Fruit fly (Drosophila melanogaster) whole organism, embryonic: ENCODE results near the gene Pld3.
A peak's percentile ranks its signal among the peaks of the same experiment; 100 is the strongest.

Experiments used
- C15 ChIP-seq: fragments of 200-800 bp; sonication (Bioruptor generic); IDR thresholded peaks from 3 replicates; pipeline ENCODE4 v1.3.6; 2022; ENCODE audit warnings: missing biosample characterization, missing genetic modification characterization
- CG1024 ChIP-seq: fragments of 200-800 bp; sonication (Bioruptor generic); IDR thresholded peaks from 2 replicates; pipeline ENCODE4 v1.3.6; 2022; ENCODE audit warnings: missing biosample characterization, missing genetic modification characterization
- CG10366 ChIP-seq: fragments of 200-800 bp; sonication (Bioruptor generic); IDR thresholded peaks from 2 replicates; pipeline ENCODE4 v1.3.6; 2022; ENCODE audit warnings: missing biosample characterization, missing genetic modification characterization
- CG11456 ChIP-seq: fragments of 200-800 bp; sonication (Bioruptor generic); IDR thresholded peaks from 3 replicates; pipeline ENCODE4 v1.3.6; 2022; ENCODE audit warnings: missing biosample characterization, missing genetic modification characterization
- CG14441 ChIP-seq: fragments of 200-800 bp; sonication (Bioruptor generic); IDR thresholded peaks from 2 replicates; pipeline ENCODE4 v1.3.6; 2022; ENCODE audit warnings: missing biosample characterization, missing genetic modification characterization
- CG14667 ChIP-seq: fragments of 200-800 bp; sonication (Bioruptor generic); IDR thresholded peaks from 2 replicates; pipeline ENCODE4 v1.3.6; 2022; ENCODE audit warnings: missing biosample characterization, missing genetic modification characterization
- CG16779 ChIP-seq: fragments of 200-800 bp; sonication (Bioruptor generic); IDR thresholded peaks from 2 replicates; pipeline ENCODE4 v1.3.6; 2022; ENCODE audit warnings: missing biosample characterization, missing genetic modification characterization
- CG16813 ChIP-seq: fragments of 200-800 bp; sonication (Bioruptor generic); IDR thresholded peaks from 3 replicates; pipeline ENCODE4 v1.3.6; 2022; ENCODE audit warnings: missing biosample characterization, missing genetic modification characterization; ENCODE audit not compliant: partially characterized antibody
- CG18619 ChIP-seq: fragments of 200-800 bp; sonication (Bioruptor generic); optimal IDR thresholded peaks from 3 replicates; lab custom pipeline; 2017; ENCODE audit warnings: missing biosample characterization, mild to moderate bottlenecking, missing genetic modification characterization
- CG2129 ChIP-seq: fragments of 200-800 bp; sonication (Bioruptor generic); IDR thresholded peaks from 2 replicates; pipeline ENCODE4 v1.3.6; 2022; ENCODE audit warnings: missing biosample characterization, missing genetic modification characterization; ENCODE audit not compliant: partially characterized antibody
- CG33213 ChIP-seq: fragments of 200-800 bp; sonication (Bioruptor generic); optimal IDR thresholded peaks from 3 replicates; lab custom pipeline; 2016; ENCODE audit warnings: missing biosample characterization, missing genetic modification characterization
- CG34376 ChIP-seq: fragments of 200-800 bp; sonication (Bioruptor generic); optimal IDR thresholded peaks from 2 replicates; lab custom pipeline; 2018; ENCODE audit warnings: missing biosample characterization, mild to moderate bottlenecking, missing genetic modification characterization
- CG3847 ChIP-seq: fragments of 200-800 bp; sonication (Bioruptor generic); IDR thresholded peaks from 2 replicates; pipeline ENCODE4 v1.3.6; 2022; ENCODE audit warnings: missing biosample characterization, missing genetic modification characterization
- CG3995 ChIP-seq: fragments of 200-800 bp; sonication (Bioruptor generic); optimal IDR thresholded peaks from 3 replicates; lab custom pipeline; 2016; ENCODE audit warnings: missing biosample characterization, missing genetic modification characterization
- CG5180 ChIP-seq: fragments of 200-800 bp; sonication (Bioruptor generic); optimal IDR thresholded peaks from 3 replicates; lab custom pipeline; 2017; ENCODE audit warnings: missing biosample characterization, missing genetic modification characterization, mild to moderate bottlenecking, moderate library complexity, missing genetic modification reagents
- CG6175 ChIP-seq: fragments of 200-800 bp; sonication (Bioruptor generic); IDR thresholded peaks from 3 replicates; pipeline ENCODE4 v1.3.6; 2022; ENCODE audit warnings: missing biosample characterization, missing genetic modification characterization
- CG7271 ChIP-seq: fragments of 200-800 bp; sonication (Bioruptor generic); optimal IDR thresholded peaks from 2 replicates; lab custom pipeline; 2018; ENCODE audit warnings: missing biosample characterization, mild to moderate bottlenecking, missing genetic modification characterization, moderate library complexity
- Camta ChIP-seq: fragments of 200-800 bp; sonication (Bioruptor generic); optimal IDR thresholded peaks from 2 replicates; lab custom pipeline; 2016; ENCODE audit warnings: missing biosample characterization, missing genetic modification characterization
- Dfd ChIP-seq, 2 experiments: fragments of >200 bp; optimal IDR thresholded peaks; 2 replicates each; lab custom pipeline; 2017; ENCODE audit warnings: missing biosample characterization in 2 of 2, missing genetic modification characterization in 2 of 2
- E2f2 ChIP-seq: fragments of 200-800 bp; sonication (Bioruptor generic); IDR thresholded peaks from 2 replicates; pipeline ENCODE4 v1.3.6; 2022; ENCODE audit warnings: missing biosample characterization, missing genetic modification characterization
- HLH3B ChIP-seq: fragments of 200-800 bp; sonication (Bioruptor generic); IDR thresholded peaks from 2 replicates; pipeline ENCODE4 v1.3.6; 2022; ENCODE audit warnings: missing biosample characterization, missing genetic modification characterization
- Jarid2 ChIP-seq: fragments of 200-800 bp; sonication (Bioruptor generic); optimal IDR thresholded peaks from 3 replicates; lab custom pipeline; 2017; ENCODE audit warnings: mild to moderate bottlenecking, missing biosample characterization, missing genetic modification reagents, missing genetic modification characterization
- Max ChIP-seq: fragments of 200-800 bp; sonication (Bioruptor generic); optimal IDR thresholded peaks from 2 replicates; lab custom pipeline; 2016; ENCODE audit warnings: missing biosample characterization, mild to moderate bottlenecking, missing genetic modification characterization
- Mes4 ChIP-seq: fragments of 200-800 bp; sonication (Bioruptor generic); optimal IDR thresholded peaks from 2 replicates; lab custom pipeline; 2016; ENCODE audit warnings: missing biosample characterization, missing genetic modification characterization
- Neu2 ChIP-seq: fragments of 200-800 bp; sonication (Bioruptor generic); optimal IDR thresholded peaks from 3 replicates; lab custom pipeline; 2016; ENCODE audit warnings: missing biosample characterization, missing genetic modification characterization, borderline replicate concordance
- Poxn ChIP-seq: fragments of 200-800 bp; sonication (Bioruptor generic); IDR thresholded peaks from 2 replicates; pipeline ENCODE4 v1.3.6; 2022; ENCODE audit warnings: missing biosample characterization, missing genetic modification characterization
- Ssrp ChIP-seq: fragments of 200-800 bp; sonication (Bioruptor generic); optimal IDR thresholded peaks from 2 replicates; lab custom pipeline; 2018; ENCODE audit warnings: missing biosample characterization, mild to moderate bottlenecking, missing genetic modification characterization, moderate library complexity
- Usf ChIP-seq: fragments of 200-800 bp; sonication (Bioruptor generic); optimal IDR thresholded peaks from 2 replicates; lab custom pipeline; 2017; ENCODE audit warnings: missing genotype, missing biosample characterization, missing genetic modification characterization
- Vsx1 ChIP-seq: fragments of 200-800 bp; sonication (Bioruptor generic); optimal IDR thresholded peaks from 2 replicates; lab custom pipeline; 2017; ENCODE audit warnings: missing biosample characterization, mild to moderate bottlenecking, missing genetic modification characterization, missing genetic modification reagents
- bbx ChIP-seq: fragments of 200-800 bp; sonication (Bioruptor generic); IDR thresholded peaks from 2 replicates; pipeline ENCODE4 v1.3.6; 2022; ENCODE audit warnings: missing biosample characterization, missing genetic modification characterization; ENCODE audit not compliant: partially characterized antibody
- cas ChIP-seq: fragments of 200-800 bp; sonication (Bioruptor generic); IDR thresholded peaks from 2 replicates; pipeline ENCODE4 v1.3.6; 2022; ENCODE audit warnings: missing biosample characterization, missing genetic modification characterization
- cato ChIP-seq: fragments of 200-800 bp; sonication (Bioruptor generic); optimal IDR thresholded peaks from 2 replicates; lab custom pipeline; 2016; ENCODE audit warnings: missing biosample characterization, missing genetic modification characterization, borderline replicate concordance
- croc ChIP-seq: fragments of 200-800 bp; sonication (Bioruptor generic); conservative IDR thresholded peaks from 3 replicates; pipeline ENCODE4 v1.3.6; 2022; ENCODE audit warnings: missing biosample characterization, missing genetic modification characterization
- dmrt11E ChIP-seq: fragments of 200-800 bp; sonication (Bioruptor generic); optimal IDR thresholded peaks from 3 replicates; lab custom pipeline; 2018; ENCODE audit warnings: missing biosample characterization, mild to moderate bottlenecking, missing genetic modification characterization, moderate library complexity
- esg ChIP-seq: fragments of 200-800 bp; sonication (Bioruptor generic); conservative IDR thresholded peaks from 2 replicates; pipeline ENCODE4 v1.3.6; 2022; ENCODE audit warnings: missing biosample characterization, missing genetic modification characterization
- fd96Cb ChIP-seq: fragments of 200-800 bp; sonication (Bioruptor generic); optimal IDR thresholded peaks from 2 replicates; lab custom pipeline; 2018; ENCODE audit warnings: missing biosample characterization, mild to moderate bottlenecking, missing genetic modification characterization, moderate library complexity
- gce ChIP-seq: fragments of 200-800 bp; sonication (Bioruptor generic); IDR thresholded peaks from 3 replicates; pipeline ENCODE4 v1.3.6; 2022; ENCODE audit warnings: missing biosample characterization, missing genetic modification characterization
- h ChIP-seq: fragments of >200 bp; optimal IDR thresholded peaks from 2 replicates; lab custom pipeline; 2017
- hth ChIP-seq: fragments of >200 bp; optimal IDR thresholded peaks from 2 replicates; lab custom pipeline; 2017; ENCODE audit warnings: inconsistent platforms
- kni ChIP-seq: fragments of 200-800 bp; sonication (Bioruptor generic); optimal IDR thresholded peaks from 3 replicates; lab custom pipeline; 2017; ENCODE audit warnings: mild to moderate bottlenecking, missing biosample characterization, missing genetic modification reagents, missing genetic modification characterization
- lola ChIP-seq, 3 experiments: fragments of >200 bp in 2 of 3; fragments of 200-800 bp in 1 of 3; sonication (Bioruptor generic) in 1 of 3; optimal IDR thresholded peaks; 2 replicates each; lab custom pipeline; 2017 to 2019; ENCODE audit warnings: missing biosample characterization in 3 of 3, missing genetic modification characterization in 3 of 3, mild to moderate bottlenecking in 1 of 3, moderate library complexity in 1 of 3
- org-1 ChIP-seq: fragments of 200-800 bp; sonication (Bioruptor generic); optimal IDR thresholded peaks from 2 replicates; lab custom pipeline; 2017; ENCODE audit warnings: missing biosample characterization, missing genetic modification characterization
- p53 ChIP-seq: fragments of 200-800 bp; sonication (Bioruptor generic); optimal IDR thresholded peaks from 2 replicates; lab custom pipeline; 2016; ENCODE audit warnings: missing biosample characterization, missing genetic modification characterization
- sc ChIP-seq, 3 experiments: fragments of >200 bp in 2 of 3; fragments of 200-800 bp in 1 of 3; sonication (Bioruptor generic) in 1 of 3; optimal IDR thresholded peaks; 2 replicates in 2 of 3; 3 replicates in 1 of 3; lab custom pipeline; 2017; ENCODE audit warnings: mild to moderate bottlenecking in 1 of 3, missing biosample characterization in 1 of 3, missing genetic modification characterization in 1 of 3, missing genetic modification reagents in 1 of 3
- schlank ChIP-seq: fragments of 200-800 bp; sonication (Bioruptor generic); optimal IDR thresholded peaks from 2 replicates; lab custom pipeline; 2018; ENCODE audit warnings: missing biosample characterization, mild to moderate bottlenecking, missing genetic modification characterization
- sens-2 ChIP-seq: fragments of 200-800 bp; sonication (Bioruptor generic); IDR thresholded peaks from 2 replicates; pipeline ENCODE4 v1.3.6; 2022; ENCODE audit warnings: missing biosample characterization, missing genetic modification characterization
- ssp ChIP-seq: fragments of 200-800 bp; sonication (Bioruptor generic); IDR thresholded peaks from 2 replicates; pipeline ENCODE4 v1.3.6; 2022; ENCODE audit warnings: missing biosample characterization, missing genetic modification characterization
- tll ChIP-seq, 2 experiments: fragments of 200-800 bp in 1 of 2; fragments of >200 bp in 1 of 2; sonication (Bioruptor generic) in 1 of 2; optimal IDR thresholded peaks; 2 replicates each; lab custom pipeline; 2017 to 2019; ENCODE audit warnings: missing biosample characterization in 2 of 2, missing genetic modification characterization in 2 of 2, mild to moderate bottlenecking in 1 of 2, moderate library complexity in 1 of 2

The Pld3 gene

dm6 chr2L:21168295-21169159 is 9.9 kb downstream of the Pld3 start, which contains the start of the genes mAcon1, CG43345 and CG43346 (continued):
- TF ChIP-seq lola (GFP tag; optimal IDR thresholded peaks at IDR 0.05; lab: Kevin White, UChicago) (peak in 1 of 3 experiments; percentile 76), cas (GFP tag; lab: Robert Waterston, UW) (0 out of 2 replicates have a peak, but pooled peaks have one; percentile 6), CG16813 (GFP tag; lab: Robert Waterston, UW) (no peak; the same call in 2 of the 3 replicates), dmrt11E (peak; percentile 73), cato (GFP tag; lab: Kevin White, UChicago) (peak; percentile 70), CG14441 (GFP tag; lab: Robert Waterston, UW) (no peak; the same call in 1 of the 2 replicates), Jarid2 (GFP tag; lab: Kevin White, UChicago) (no peak), Ssrp (tag; lab: Kevin White, UChicago) (peak; percentile 70), CG10366 (GFP tag; lab: Robert Waterston, UW) (peak; percentile 53), Mes4 (peak; percentile 73), Neu2 (GFP tag; lab: Kevin White, UChicago) (peak; percentile 45), Max (GFP tag; lab: Kevin White, UChicago) (peak; percentile 82), CG6175 (no peak), fd96Cb (tag; lab: Kevin White, UChicago) (peak; percentile 54), CG7271 (tag; lab: Kevin White, UChicago) (peak; percentile 8), E2f2 (peak; percentile 82), Usf (GFP tag; lab: Kevin White, UChicago) (peak; percentile 70), Vsx1 (GFP tag; lab: Kevin White, UChicago) (no peak), Dfd (GFP tag; optimal IDR thresholded peaks at IDR 0.05; lab: Kevin White, UChicago) (no peak), gce (GFP tag; lab: Robert Waterston, UW) (no peak), schlank (tag; lab: Kevin White, UChicago) (peak; percentile 76), CG16779 (GFP tag; lab: Robert Waterston, UW) (no peak), C15 (GFP tag; lab: Robert Waterston, UW) (no peak), CG11456 (GFP tag; lab: Robert Waterston, UW) (0 out of 3 replicates have a peak, but pooled peaks have one; percentile 61), Camta (peak; percentile 75), bbx (GFP tag; lab: Robert Waterston, UW) (no peak), CG5180 (GFP tag; lab: Kevin White, UChicago) (no peak), sens-2 (no peak), Poxn (GFP tag; lab: Robert Waterston, UW) (no peak), org-1 (GFP tag; lab: Kevin White, UChicago) (peak; percentile 62), CG3995 (peak; percentile 46), HLH3B (GFP tag; lab: Robert Waterston, UW) (peak; percentile 46; the same call in 1 of the 2 replicates), CG3847 (GFP tag; lab: Robert Waterston, UW) (peak; percentile 92), croc (GFP tag; lab: Robert Waterston, UW) (peak; percentile 64), CG2129 (no peak), CG14667 (GFP tag; lab: Robert Waterston, UW) (0 out of 2 replicates have a peak, but pooled peaks have one; percentile 39), CG1024 (GFP tag; lab: Robert Waterston, UW) (no peak), CG18619 (GFP tag; lab: Kevin White, UChicago) (peak; percentile 78), sc (optimal IDR thresholded peaks at IDR 0.05; lab: Kevin White, UChicago) (no peak), sc (GFP tag; optimal IDR thresholded peaks at IDR 0.05; lab: Kevin White, UChicago) (peak; percentile 68), h (lab: Kevin White, UChicago) (no peak), CG33213 (GFP tag; lab: Kevin White, UChicago) (peak; percentile 53), esg (GFP tag; lab: Robert Waterston, UW) (peak; percentile 30), hth (no peak), kni (peak; percentile 79), tll (GFP tag; optimal IDR thresholded peaks at IDR 0.05; lab: Kevin White, UChicago) (peak; percentile 15 to 83), p53 (GFP tag; lab: Kevin White, UChicago) (peak; percentile 62), ssp (GFP tag; lab: Robert Waterston, UW) (peak; percentile 55), CG34376 (GFP tag; lab: Kevin White, UChicago) (peak; percentile 89)
